Worm (Caenorhabditis elegans) whole organism, L4/young adult: Measurements from ENCODE around the gene clec-68.

Experiments
- W03F9.2 ChIP-seq: fragments of 150-350 bp; optimal IDR thresholded peaks from 2 replicates; lab custom pipeline; 2014; ENCODE audit warnings: missing biosample characterization, missing genetic modification characterization
- dao-5 ChIP-seq: sonication (generic microtip); optimal IDR thresholded peaks from 2 replicates; lab custom pipeline; 2016; ENCODE audit warnings: missing genotype, missing genetic modification characterization, moderate library complexity, missing compliant biosample characterization
- him-1 ChIP-seq: sonication (generic microtip); optimal IDR thresholded peaks from 2 replicates; lab custom pipeline; 2016; ENCODE audit warnings: missing genotype, missing genetic modification reagents, missing genetic modification characterization, missing compliant biosample characterization

clec-68 gene

ce11 chrIV:3926117-3926516, at the start of gene clec-68:
Gene clec-68 (plus strand): TSS chrIV:3926417.
- TF ChIP-seq him-1 = no peak
- TF ChIP-seq dao-5 (tag; lab: Kevin White, UChicago) = no peak
- TF ChIP-seq W03F9.2 (tag; lab: Kevin White, UChicago) = no peak

- TF ChIP-seq W03F9.2 (tag; lab: Kevin White, UChicago) = no peak
Measured at ce11 chrIV:3876955-3877354, 49.3 kb upstream of the clec-68 start.

ce11 chrIV:3878283-3878938, 47.8 kb upstream of the clec-68 start, which contains the start of gene F37C4.6:
Gene F37C4.6 (minus strand): TSS chrIV:3878333.
- no peak for TF ChIP-seq dao-5 (tag; lab: Kevin White, UChicago)
- no peak for TF ChIP-seq him-1
- TF ChIP-seq W03F9.2 (tag; lab: Kevin White, UChicago) = no peak

- no peak for TF ChIP-seq W03F9.2 (tag; lab: Kevin White, UChicago)
- no peak for TF ChIP-seq him-1
- TF ChIP-seq dao-5 (tag; lab: Kevin White, UChicago) = no peak
Measured at ce11 chrIV:3881119-3881518, 45.1 kb upstream of the clec-68 start, which contains the start of the genes F37C4.8 and oac-23. Gene F37C4.8 (minus strand): TSS chrIV:3881219. Gene oac-23 (plus strand): TSS chrIV:3881441.

ce11 chrIV:3885369-3885768, 40.8 kb upstream of the clec-68 start, which contains the start of gene oac-22:
Gene oac-22 (plus strand): TSS chrIV:3885669.
- TF ChIP-seq him-1 (no peak), W03F9.2 (tag; lab: Kevin White, UChicago) (no peak), dao-5 (tag; lab: Kevin White, UChicago) (no peak)

- TF ChIP-seq W03F9.2 (tag; lab: Kevin White, UChicago) (no peak), dao-5 (tag; lab: Kevin White, UChicago) (no peak), him-1 (no peak)
Measured at ce11 chrIV:3888963-3889362, 37.3 kb upstream of the clec-68 start, which contains the start of gene oac-21. Gene oac-21 (plus strand): TSS chrIV:3889263.

- no peak for TF ChIP-seq dao-5 (tag; lab: Kevin White, UChicago)
- TF ChIP-seq him-1 = no peak
- no peak for TF ChIP-seq W03F9.2 (tag; lab: Kevin White, UChicago)
Measured at ce11 chrIV:3892027-3892426, 34.2 kb upstream of the clec-68 start, which contains the start of gene F56D6.9. Gene F56D6.9 (plus strand): TSS chrIV:3892327.

- TF ChIP-seq W03F9.2 (tag; lab: Kevin White, UChicago) (no peak), him-1 (no peak)
Measured at ce11 chrIV:3894004-3894480, 32.2 kb upstream of the clec-68 start, which contains the start of gene F56D6.8. Gene F56D6.8 (minus strand): TSS chrIV:3894430.

- TF ChIP-seq W03F9.2 (tag; lab: Kevin White, UChicago) (no peak), him-1 (no peak), dao-5 (tag; lab: Kevin White, UChicago) (no peak)
Measured at ce11 chrIV:3894770-3895169, 31.4 kb upstream of the clec-68 start, which contains the start of gene dct-8. Gene dct-8 (plus strand): TSS chrIV:3895070.

- TF ChIP-seq W03F9.2 (tag; lab: Kevin White, UChicago) (no peak), him-1 (no peak), dao-5 (tag; lab: Kevin White, UChicago) (no peak)
Measured at ce11 chrIV:3899719-3900554, 26.3 kb upstream of the clec-68 start, which contains the start of gene srz-62. Gene srz-62 (plus strand): TSS chrIV:3900504.

- TF ChIP-seq dao-5 (tag; lab: Kevin White, UChicago) (no peak), him-1 (no peak), W03F9.2 (tag; lab: Kevin White, UChicago) (no peak)
Measured at ce11 chrIV:3902955-3903354, 23.3 kb upstream of the clec-68 start, which contains the start of gene F56D6.6. Gene F56D6.6 (plus strand): TSS chrIV:3903255.

ce11 chrIV:3904620-3905019, 21.6 kb upstream of the clec-68 start, which contains the start of gene F56D6.21:
Gene F56D6.21 (plus strand): TSS chrIV:3904920.
- TF ChIP-seq him-1 (no peak), dao-5 (tag; lab: Kevin White, UChicago) (no peak)

ce11 chrIV:3906393-3906792, 19.8 kb upstream of the clec-68 start, which contains the start of gene F56D6.11:
Gene F56D6.11 (minus strand): TSS chrIV:3906493.
- no peak for TF ChIP-seq him-1
- no peak for TF ChIP-seq W03F9.2 (tag; lab: Kevin White, UChicago)
